Fruit fly (Drosophila melanogaster): Measurements from ENCODE around the gene COX8.

The COX8 gene

DNA sequence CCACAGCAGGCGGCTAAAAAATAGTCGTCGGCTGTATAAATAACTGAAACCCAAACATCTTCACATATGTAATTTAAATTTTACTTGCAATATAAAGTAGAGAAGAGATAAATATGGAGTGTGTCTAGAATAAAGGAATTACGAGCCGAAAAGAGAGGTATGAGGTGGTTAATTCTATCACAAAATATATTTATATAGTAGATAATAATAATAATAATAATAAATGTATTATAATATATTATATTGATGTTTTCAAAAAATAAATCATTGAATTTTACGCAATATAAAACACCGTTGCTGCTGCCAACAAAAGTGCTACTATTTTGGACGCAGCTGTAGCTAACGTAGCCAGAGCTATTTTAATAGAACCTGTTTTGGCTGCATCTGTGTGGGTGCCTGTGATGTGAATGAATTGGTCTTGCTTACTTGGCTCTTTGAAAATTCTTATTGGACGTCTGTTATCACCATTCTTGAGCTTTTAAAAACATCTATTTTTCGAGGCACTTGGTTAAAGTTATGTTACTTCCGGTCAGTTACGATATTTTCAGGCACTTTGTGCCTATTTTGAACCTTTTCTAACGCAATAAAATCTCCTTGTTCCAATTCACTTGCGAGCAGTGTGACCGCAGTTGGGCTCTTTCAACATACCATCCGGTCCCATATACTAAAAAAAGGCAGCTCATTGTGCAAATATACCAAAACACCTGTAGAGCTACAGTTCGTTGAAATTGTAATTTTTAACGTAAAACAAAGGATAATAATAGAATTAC, 42.2 kb downstream of the COX8 start, which contains the start of gene Hr78 (continued):
- no peak for TF ChIP-seq Trl (optimal IDR thresholded peaks at IDR 0.05)
- TF ChIP-seq Trl (GFP tag; optimal IDR thresholded peaks at IDR 0.05) = no peak
- TF ChIP-seq CG7372 (GFP tag; IDR thresholded peaks at IDR 0.05) = peak; percentile 66
- TF ChIP-seq Taf1 (GFP tag; IDR thresholded peaks at IDR 0.05) = peak; percentile 19; the same call in 1 of the 2 replicates
- TF ChIP-seq CG12219 (GFP tag; optimal IDR thresholded peaks at IDR 0.05) = peak; percentile 54
- TF ChIP-seq gsb-n (tag; optimal IDR thresholded peaks at IDR 0.05) = peak; percentile 79
- peak; percentile 68 for TF ChIP-seq az2 (GFP tag; optimal IDR thresholded peaks at IDR 0.05)
- no peak for TF ChIP-seq vnd (GFP tag; IDR thresholded peaks at IDR 0.05; ENCODE audit: partially characterized antibody)
- TF ChIP-seq Hmr (GFP tag; optimal IDR thresholded peaks at IDR 0.05) = peak; percentile 90
- peak; percentile 49; the same call in 2 of the 4 replicates for TF ChIP-seq Gug (GFP tag; IDR thresholded peaks at IDR 0.05)
- no peak for TF ChIP-seq Kr (GFP tag; optimal IDR thresholded peaks at IDR 0.05)
- peak; percentile 65 for TF ChIP-seq Med (GFP tag)
- TF ChIP-seq dm (GFP tag; optimal IDR thresholded peaks at IDR 0.05) = no peak
- no peak for TF ChIP-seq CG3726 (GFP tag; IDR thresholded peaks at IDR 0.05)
- TF ChIP-seq CG17612 (GFP tag; IDR thresholded peaks at IDR 0.05) = no peak
- TF ChIP-seq CG13424 (tag; optimal IDR thresholded peaks at IDR 0.05) = peak; percentile 86
- TF ChIP-seq CG12071 (GFP tag; optimal IDR thresholded peaks at IDR 0.05) = peak; percentile 18
- peak; percentile 63 for TF ChIP-seq CG11723 (GFP tag; optimal IDR thresholded peaks at IDR 0.05)
- no peak for TF ChIP-seq Doc2 (GFP tag; IDR thresholded peaks at IDR 0.05)
- peak; percentile 88 for TF ChIP-seq CG9797 (GFP tag; optimal IDR thresholded peaks at IDR 0.05)
- TF ChIP-seq CG1233 (GFP tag; optimal IDR thresholded peaks at IDR 0.05) = peak; percentile 84
- peak; percentile 99 for TF ChIP-seq CG8388 (GFP tag; optimal IDR thresholded peaks at IDR 0.05)
- peak; percentile 73 for TF ChIP-seq Dek (tag; optimal IDR thresholded peaks at IDR 0.05)
- TF ChIP-seq Mes4 (GFP tag; optimal IDR thresholded peaks at IDR 0.05) = no peak
- peak; percentile 76 for TF ChIP-seq Blimp-1 (GFP tag; optimal IDR thresholded peaks at IDR 0.05)
- TF ChIP-seq CG15073 (GFP tag; optimal IDR thresholded peaks at IDR 0.05) = no peak
- no peak for TF ChIP-seq CG14965 (GFP tag; optimal IDR thresholded peaks at IDR 0.05; ENCODE audit: borderline replicate concordance)
- TF ChIP-seq CrebB (tag; optimal IDR thresholded peaks at IDR 0.05) = peak; percentile 17
- no peak for TF ChIP-seq TFAM (GFP tag; optimal IDR thresholded peaks at IDR 0.05)
- peak; percentile 14 for TF ChIP-seq CG31388 (GFP tag; optimal IDR thresholded peaks at IDR 0.05)
- TF ChIP-seq eyg (GFP tag; optimal IDR thresholded peaks at IDR 0.05) = no peak
- TF ChIP-seq CG6813 (GFP tag; optimal IDR thresholded peaks at IDR 0.05) = peak; percentile 85
- no peak for TF ChIP-seq CHES-1-like (GFP tag; optimal IDR thresholded peaks at IDR 0.05)
- peak; percentile 77 for TF ChIP-seq CG32532 (GFP tag; IDR thresholded peaks at IDR 0.05)
- TF ChIP-seq Meics (GFP tag; optimal IDR thresholded peaks at IDR 0.05) = peak; percentile 90
- TF ChIP-seq CTCF (GFP tag; optimal IDR thresholded peaks at IDR 0.05) = no peak
- no peak for TF ChIP-seq Neu2 (GFP tag; optimal IDR thresholded peaks at IDR 0.05; ENCODE audit: borderline replicate concordance)
- TF ChIP-seq CG12769 (tag; optimal IDR thresholded peaks at IDR 0.05) = no peak
- 0 out of 3 replicates have a peak, but pooled peaks have one; percentile 52 for TF ChIP-seq CG7357 (GFP tag; IDR thresholded peaks at IDR 0.05)
- TF ChIP-seq cad (GFP tag; optimal IDR thresholded peaks at IDR 0.05) = peak; percentile 21
- TF ChIP-seq CG11456 (GFP tag; IDR thresholded peaks at IDR 0.05) = peak; percentile 62; the same call in 1 of the 3 replicates
- no peak for TF ChIP-seq mam (GFP tag; optimal IDR thresholded peaks at IDR 0.05)
- peak; percentile 56; the same call in 1 of the 2 replicates for TF ChIP-seq Awh (GFP tag; IDR thresholded peaks at IDR 0.05)
- TF ChIP-seq CG3407 (GFP tag; optimal IDR thresholded peaks at IDR 0.05) = peak; percentile 54
- TF ChIP-seq Opbp (GFP tag; IDR thresholded peaks at IDR 0.05; ENCODE audit: partially characterized antibody) = 0 out of 3 replicates have a peak, but pooled peaks have one; percentile 48
- TF ChIP-seq trh (GFP tag; optimal IDR thresholded peaks at IDR 0.05) = peak; percentile 16
- TF ChIP-seq CG6254 (GFP tag; optimal IDR thresholded peaks at IDR 0.05) = peak; percentile 72
- TF ChIP-seq CG15269 (tag; optimal IDR thresholded peaks at IDR 0.05) = peak; percentile 90
- peak; percentile 55 for TF ChIP-seq ara (GFP tag; IDR thresholded peaks at IDR 0.05)
- peak; percentile 41; the same call in 1 of the 2 replicates for TF ChIP-seq danr (GFP tag; IDR thresholded peaks at IDR 0.05)

Data from whole organism, embryonic.